Worm (Caenorhabditis elegans) whole organism, young adult: ENCODE data around the gene T10C6.16.

Source experiments
- F23B12.7 ChIP-seq: sonication (generic microtip); optimal IDR thresholded peaks from 2 replicates; lab custom pipeline; 2017; ENCODE audit warnings: missing genetic modification characterization, mild to moderate bottlenecking, missing compliant biosample characterization, antibody characterized with exemption, moderate library complexity; ENCODE audit not compliant: insufficient read depth
- ama-1 ChIP-seq, 3 experiments: fragments of 150-350 bp in 1 of 3; sonication (generic microtip) in 2 of 3; optimal IDR thresholded peaks; 2 replicates each; lab custom pipeline; 2014 to 2018; ENCODE audit warnings: missing biosample characterization in 2 of 3, missing genetic modification characterization in 2 of 3, missing genetic modification reagents in 2 of 3
- attf-3 ChIP-seq: fragments of 200-800 bp; sonication (Bioruptor generic); conservative IDR thresholded peaks from 2 replicates; pipeline ENCODE4 v1.3.6; 2022; ENCODE audit warnings: missing genetic modification reagents, missing genetic modification characterization, missing compliant biosample characterization
- cebp-1 ChIP-seq, 2 experiments: fragments of 200-800 bp in 1 of 2; sonication (Bioruptor generic) in 1 of 2; sonication (generic microtip) in 1 of 2; IDR thresholded peaks in 1 of 2; optimal IDR thresholded peaks in 1 of 2; 2 replicates each; pipeline versions ENCODE4 v1.3.6 to Lab custom; 2017 to 2022; ENCODE audit warnings: missing compliant biosample characterization in 2 of 2, missing genetic modification characterization in 2 of 2, mild to moderate bottlenecking in 1 of 2, missing genetic modification reagents in 1 of 2, moderate library complexity in 1 of 2
- chd-7 ChIP-seq: sonication (generic microtip); optimal IDR thresholded peaks from 2 replicates; lab custom pipeline; 2016; ENCODE audit warnings: mild to moderate bottlenecking, missing genetic modification characterization, moderate library complexity, missing compliant biosample characterization
- madf-10 ChIP-seq: sonication (generic microtip); optimal IDR thresholded peaks from 2 replicates; lab custom pipeline; 2016; ENCODE audit warnings: mild to moderate bottlenecking, missing genetic modification characterization, missing compliant biosample characterization
- nfya-1 ChIP-seq: sonication (generic microtip); optimal IDR thresholded peaks from 2 replicates; lab custom pipeline; 2017; ENCODE audit warnings: antibody characterized with exemption, missing compliant biosample characterization, missing genetic modification characterization, borderline replicate concordance; ENCODE audit not compliant: insufficient read depth
- pbrm-1 ChIP-seq: fragments of 200-800 bp; sonication (Bioruptor generic); IDR thresholded peaks from 2 replicates; pipeline ENCODE4 v1.3.6; 2022; ENCODE audit warnings: missing genetic modification reagents, missing genetic modification characterization, missing compliant biosample characterization
- tlf-1 ChIP-seq: fragments of 200-800 bp; sonication (Bioruptor generic); optimal IDR thresholded peaks from 2 replicates; lab custom pipeline; 2018; ENCODE audit warnings: mild to moderate bottlenecking, missing genetic modification characterization, missing compliant biosample characterization

- TF ChIP-seq cebp-1 (GFP tag; IDR thresholded peaks at IDR 0.05; lab: Robert Waterston, UW) (no peak), cebp-1 (tag; optimal IDR thresholded peaks at IDR 0.05; lab: Kevin White, UChicago) (no peak), tlf-1 (GFP tag; lab: Kevin White, UChicago) (no peak), ama-1 (optimal IDR thresholded peaks at IDR 0.05; lab: Kevin White, UChicago) (no peak), ama-1 (GFP tag; optimal IDR thresholded peaks at IDR 0.05; lab: Kevin White, UChicago) (no peak), nfya-1 (tag; lab: Kevin White, UChicago) (no peak), attf-3 (GFP tag; lab: Robert Waterston, UW) (no peak), chd-7 (tag; lab: Kevin White, UChicago) (no peak), madf-10 (tag; lab: Kevin White, UChicago) (no peak), pbrm-1 (GFP tag; lab: Robert Waterston, UW) (no peak), F23B12.7 (tag; lab: Kevin White, UChicago) (no peak)
Measured at ce11 chrV:16049177-16049576, 16.4 kb upstream of the T10C6.16 start, which contains the start of gene best-12.
